Worm (Caenorhabditis elegans) whole organism, young adult: Measurements from ENCODE around the gene ins-8.

Experiments
- B0035.1 ChIP-seq: sonication (generic microtip); optimal IDR thresholded peaks from 2 replicates; lab custom pipeline; 2016; ENCODE audit warnings: missing genetic modification characterization, mild to moderate bottlenecking, missing compliant biosample characterization, missing genotype, missing genetic modification reagents
- B0336.3 ChIP-seq: fragments of 200-800 bp; sonication (Bioruptor generic); IDR thresholded peaks from 2 replicates; pipeline ENCODE4 v1.3.6; 2022; ENCODE audit warnings: missing genetic modification characterization, missing compliant biosample characterization
- C06A6.2 ChIP-seq: fragments of 200-800 bp; sonication (Bioruptor generic); conservative IDR thresholded peaks from 2 replicates; pipeline ENCODE4 v1.3.6; 2022; ENCODE audit warnings: missing genetic modification characterization, missing compliant biosample characterization
- C17E4.6 ChIP-seq: fragments of 200-800 bp; sonication (Bioruptor generic); IDR thresholded peaks from 2 replicates; pipeline ENCODE4 v1.3.6; 2022; ENCODE audit warnings: missing genetic modification reagents, missing genetic modification characterization, missing compliant biosample characterization
- D2030.7 ChIP-seq: fragments of 200-800 bp; sonication (Bioruptor generic); IDR thresholded peaks from 2 replicates; pipeline ENCODE4 v1.3.6; 2022; ENCODE audit warnings: missing genetic modification reagents, missing genetic modification characterization, missing compliant biosample characterization
- F49E8.2 ChIP-seq: sonication (generic microtip); optimal IDR thresholded peaks from 3 replicates; lab custom pipeline; 2017; ENCODE audit warnings: missing genetic modification characterization, mild to moderate bottlenecking, missing compliant biosample characterization, antibody characterized with exemption, moderate library complexity; ENCODE audit not compliant: insufficient read depth
- F52B5.7 ChIP-seq: sonication (generic microtip); optimal IDR thresholded peaks from 2 replicates; lab custom pipeline; 2016; ENCODE audit warnings: mild to moderate bottlenecking, missing genetic modification characterization, missing compliant biosample characterization
- F55B11.4 ChIP-seq: sonication (generic microtip); optimal IDR thresholded peaks from 2 replicates; lab custom pipeline; 2016; ENCODE audit warnings: missing compliant biosample characterization, missing genetic modification characterization, borderline replicate concordance; ENCODE audit not compliant: insufficient read depth
- K11D2.4 ChIP-seq: fragments of 200-800 bp; sonication (Bioruptor generic); IDR thresholded peaks from 2 replicates; pipeline ENCODE4 v1.3.6; 2022; ENCODE audit warnings: missing genetic modification reagents, missing genetic modification characterization, missing compliant biosample characterization
- K12H6.12 ChIP-seq: fragments of 200-800 bp; sonication (Bioruptor generic); optimal IDR thresholded peaks from 2 replicates; lab custom pipeline; 2018; ENCODE audit warnings: mild to moderate bottlenecking, missing genetic modification characterization, missing compliant biosample characterization
- T07F8.4 ChIP-seq: sonication (generic microtip); optimal IDR thresholded peaks from 2 replicates; lab custom pipeline; 2016; ENCODE audit warnings: mild to moderate bottlenecking, missing genetic modification characterization, moderate library complexity, missing compliant biosample characterization
- T26A5.8 ChIP-seq: sonication (generic microtip); optimal IDR thresholded peaks from 2 replicates; lab custom pipeline; 2016; ENCODE audit warnings: missing genetic modification characterization, missing compliant biosample characterization
- Y67H2A.10 ChIP-seq: fragments of 200-800 bp; sonication (Bioruptor generic); conservative IDR thresholded peaks from 2 replicates; pipeline ENCODE4 v1.3.6; 2022; ENCODE audit warnings: missing genetic modification reagents, missing genetic modification characterization, missing compliant biosample characterization
- ZK185.1 ChIP-seq: sonication (generic microtip); optimal IDR thresholded peaks from 2 replicates; lab custom pipeline; 2016; ENCODE audit warnings: mild to moderate bottlenecking, missing genetic modification characterization, missing compliant biosample characterization; ENCODE audit not compliant: poor library complexity, severe bottlenecking
- bed-2 ChIP-seq: fragments of 200-800 bp; sonication (Bioruptor generic); IDR thresholded peaks from 2 replicates; pipeline ENCODE4 v1.3.6; 2022; ENCODE audit warnings: missing genetic modification reagents, missing genetic modification characterization, missing compliant biosample characterization
- ccch-3 ChIP-seq: fragments of 200-800 bp; sonication (Bioruptor generic); optimal IDR thresholded peaks from 2 replicates; lab custom pipeline; 2018; ENCODE audit warnings: mild to moderate bottlenecking, missing genetic modification characterization, missing compliant biosample characterization
- cebp-1 ChIP-seq, 2 experiments: fragments of 200-800 bp in 1 of 2; sonication (Bioruptor generic) in 1 of 2; sonication (generic microtip) in 1 of 2; IDR thresholded peaks in 1 of 2; optimal IDR thresholded peaks in 1 of 2; 2 replicates each; pipeline versions ENCODE4 v1.3.6 to Lab custom; 2017 to 2022; ENCODE audit warnings: missing compliant biosample characterization in 2 of 2, missing genetic modification characterization in 2 of 2, mild to moderate bottlenecking in 1 of 2, missing genetic modification reagents in 1 of 2, moderate library complexity in 1 of 2
- ceh-91 ChIP-seq: fragments of 200-800 bp; sonication (Bioruptor generic); IDR thresholded peaks from 2 replicates; pipeline ENCODE4 v1.3.6; 2022; ENCODE audit warnings: missing genetic modification reagents, missing genetic modification characterization, missing compliant biosample characterization
- chd-7 ChIP-seq: sonication (generic microtip); optimal IDR thresholded peaks from 2 replicates; lab custom pipeline; 2016; ENCODE audit warnings: mild to moderate bottlenecking, missing genetic modification characterization, moderate library complexity, missing compliant biosample characterization
- dpl-1 ChIP-seq: fragments of 150-350 bp; optimal IDR thresholded peaks from 2 replicates; lab custom pipeline; 2014; ENCODE audit warnings: missing biosample characterization, missing genetic modification reagents, missing genetic modification characterization
- efl-1 ChIP-seq: fragments of 150-350 bp; optimal IDR thresholded peaks from 2 replicates; lab custom pipeline; 2014; ENCODE audit warnings: missing biosample characterization, missing genetic modification reagents, missing genetic modification characterization
- egrh-3 ChIP-seq: fragments of 200-800 bp; sonication (Bioruptor generic); IDR thresholded peaks from 2 replicates; pipeline ENCODE4 v1.3.6; 2022; ENCODE audit warnings: missing genetic modification reagents, missing genetic modification characterization, missing compliant biosample characterization
- fkh-3 ChIP-seq: sonication (generic microtip); optimal IDR thresholded peaks from 2 replicates; lab custom pipeline; 2016; ENCODE audit warnings: mild to moderate bottlenecking, missing genetic modification characterization, missing compliant biosample characterization
- him-1 ChIP-seq: sonication (generic microtip); optimal IDR thresholded peaks from 2 replicates; lab custom pipeline; 2016; ENCODE audit warnings: missing genotype, missing genetic modification reagents, missing genetic modification characterization, missing compliant biosample characterization
- hrde-1 ChIP-seq: sonication (generic microtip); optimal IDR thresholded peaks from 2 replicates; lab custom pipeline; 2016; ENCODE audit warnings: missing genetic modification characterization, mild to moderate bottlenecking, missing compliant biosample characterization, moderate library complexity, missing genotype, missing genetic modification reagents, borderline replicate concordance
- lin-35 ChIP-seq, 3 experiments: fragments of 150-350 bp in 2 of 3; sonication (generic microtip) in 1 of 3; optimal IDR thresholded peaks; 2 replicates each; lab custom pipeline; 2014 to 2018; ENCODE audit warnings: missing biosample characterization in 3 of 3, missing genetic modification characterization in 3 of 3, missing genetic modification reagents in 3 of 3
- lsl-1 ChIP-seq: fragments of 200-800 bp; sonication (Bioruptor generic); optimal IDR thresholded peaks from 2 replicates; lab custom pipeline; 2018; ENCODE audit warnings: mild to moderate bottlenecking, missing genetic modification characterization, moderate library complexity, missing compliant biosample characterization
- madf-3 ChIP-seq: fragments of 200-800 bp; sonication (Bioruptor generic); IDR thresholded peaks from 2 replicates; pipeline ENCODE4 v1.3.6; 2022; ENCODE audit warnings: missing genetic modification reagents, missing genetic modification characterization, missing compliant biosample characterization
- madf-6 ChIP-seq: fragments of 200-800 bp; sonication (Bioruptor generic); IDR thresholded peaks from 2 replicates; pipeline ENCODE4 v1.3.6; 2022; ENCODE audit warnings: missing genetic modification reagents, missing genetic modification characterization, missing compliant biosample characterization
- mes-4 ChIP-seq: sonication (generic microtip); optimal IDR thresholded peaks from 2 replicates; lab custom pipeline; 2016; ENCODE audit warnings: missing genotype, missing genetic modification characterization, missing compliant biosample characterization
- nfya-1 ChIP-seq: sonication (generic microtip); optimal IDR thresholded peaks from 2 replicates; lab custom pipeline; 2017; ENCODE audit warnings: antibody characterized with exemption, missing compliant biosample characterization, missing genetic modification characterization, borderline replicate concordance; ENCODE audit not compliant: insufficient read depth
- nfyb-1 ChIP-seq: fragments of 200-800 bp; sonication (Bioruptor generic); IDR thresholded peaks from 2 replicates; pipeline ENCODE4 v1.3.6; 2022; ENCODE audit warnings: missing genetic modification reagents, missing genetic modification characterization, missing compliant biosample characterization
- nhr-179 ChIP-seq: sonication (generic microtip); optimal IDR thresholded peaks from 2 replicates; lab custom pipeline; 2016; ENCODE audit warnings: mild to moderate bottlenecking, missing genetic modification characterization, missing compliant biosample characterization
- nhr-27 ChIP-seq: fragments of 200-800 bp; sonication (Bioruptor generic); optimal IDR thresholded peaks from 2 replicates; lab custom pipeline; 2018; ENCODE audit warnings: mild to moderate bottlenecking, missing genetic modification characterization, moderate library complexity, missing compliant biosample characterization
- nhr-80 ChIP-seq: sonication (generic microtip); optimal IDR thresholded peaks from 2 replicates; lab custom pipeline; 2016; ENCODE audit warnings: missing genetic modification characterization, missing compliant biosample characterization
- pbrm-1 ChIP-seq: fragments of 200-800 bp; sonication (Bioruptor generic); IDR thresholded peaks from 2 replicates; pipeline ENCODE4 v1.3.6; 2022; ENCODE audit warnings: missing genetic modification reagents, missing genetic modification characterization, missing compliant biosample characterization
- rcor-1 ChIP-seq: fragments of 200-800 bp; sonication (Bioruptor generic); IDR thresholded peaks from 2 replicates; pipeline ENCODE4 v1.3.6; 2022; ENCODE audit warnings: missing genetic modification reagents, missing genetic modification characterization, missing compliant biosample characterization
- repo-1 ChIP-seq: sonication (generic microtip); optimal IDR thresholded peaks from 2 replicates; lab custom pipeline; 2017; ENCODE audit warnings: mild to moderate bottlenecking, missing genetic modification characterization, missing compliant biosample characterization
- rpc-1 ChIP-seq, 2 experiments: fragments of 150-350 bp in 1 of 2; sonication (generic microtip) in 1 of 2; optimal IDR thresholded peaks; 2 replicates each; lab custom pipeline; 2014 to 2018; ENCODE audit warnings: missing biosample characterization in 1 of 2, missing genetic modification characterization in 1 of 2, missing genetic modification reagents in 1 of 2, missing genotype in 1 of 2
- sdz-38 ChIP-seq: sonication (generic microtip); optimal IDR thresholded peaks from 2 replicates; lab custom pipeline; 2016; ENCODE audit warnings: missing genotype, missing genetic modification characterization, missing compliant biosample characterization
- snpc-1.1 ChIP-seq: sonication (generic microtip); optimal IDR thresholded peaks from 2 replicates; lab custom pipeline; 2017; ENCODE audit warnings: missing genetic modification characterization, mild to moderate bottlenecking, missing compliant biosample characterization, antibody characterized with exemption, moderate library complexity, missing genotype, missing genetic modification reagents; ENCODE audit not compliant: insufficient read depth
- snpc-4 ChIP-seq, 5 experiments: fragments of 150-350 bp in 1 of 5; sonication (generic microtip) in 4 of 5; optimal IDR thresholded peaks; 2 replicates each; lab custom pipeline; 2014 to 2018; ENCODE audit warnings: missing genetic modification characterization in 5 of 5, missing biosample characterization in 3 of 5, antibody characterized with exemption in 2 of 5, mild to moderate bottlenecking in 2 of 5, missing compliant biosample characterization in 2 of 5, missing genotype in 2 of 5, moderate library complexity in 2 of 5, missing genetic modification reagents in 1 of 5
- sptf-2 ChIP-seq: fragments of 200-800 bp; sonication (Bioruptor generic); optimal IDR thresholded peaks from 2 replicates; lab custom pipeline; 2018; ENCODE audit warnings: mild to moderate bottlenecking, missing genetic modification characterization, missing compliant biosample characterization
- tbp1 ChIP-seq: fragments of 200-800 bp; sonication (Bioruptor generic); optimal IDR thresholded peaks from 2 replicates; lab custom pipeline; 2018; ENCODE audit warnings: mild to moderate bottlenecking, missing genetic modification characterization, missing compliant biosample characterization
- ztf-18 ChIP-seq: sonication (generic microtip); optimal IDR thresholded peaks from 2 replicates; lab custom pipeline; 2016; ENCODE audit warnings: missing genotype, mild to moderate bottlenecking, missing genetic modification characterization, missing compliant biosample characterization
- ztf-22 ChIP-seq: fragments of 200-800 bp; sonication (Bioruptor generic); optimal IDR thresholded peaks from 2 replicates; lab custom pipeline; 2018; ENCODE audit warnings: mild to moderate bottlenecking, missing genetic modification characterization, moderate library complexity, missing compliant biosample characterization
- ztf-3 ChIP-seq: fragments of 200-800 bp; sonication (Bioruptor generic); optimal IDR thresholded peaks from 2 replicates; lab custom pipeline; 2018; ENCODE audit warnings: mild to moderate bottlenecking, missing genetic modification characterization, missing compliant biosample characterization

Gene ins-8

ce11 chrIV:9669969-9670368 is 10.8 kb downstream of the ins-8 start (continued):
- TF ChIP-seq hrde-1 (tag; lab: Kevin White, UChicago) = no peak
- no peak for TF ChIP-seq sdz-38
- no peak for TF ChIP-seq ccch-3 (GFP tag; lab: Kevin White, UChicago)
- TF ChIP-seq C17E4.6 (GFP tag; lab: Robert Waterston, UW) = no peak
- no peak for TF ChIP-seq bed-2 (GFP tag; lab: Robert Waterston, UW)
- peak; percentile 55 for TF ChIP-seq chd-7 (tag; lab: Kevin White, UChicago)
- no peak for TF ChIP-seq lin-35 (GFP tag; optimal IDR thresholded peaks at IDR 0.05; lab: Kevin White, UChicago)
- no peak for TF ChIP-seq pbrm-1 (GFP tag; lab: Robert Waterston, UW)
- TF ChIP-seq B0336.3 (GFP tag; lab: Robert Waterston, UW) = 0 out of 2 replicates have a peak, but pooled peaks have one; percentile 32
- TF ChIP-seq F55B11.4 (tag; lab: Kevin White, UChicago) = no peak
- TF ChIP-seq sptf-2 (GFP tag; lab: Kevin White, UChicago) = no peak
- no peak for TF ChIP-seq ztf-18 (tag; lab: Kevin White, UChicago)
- no peak for TF ChIP-seq madf-6 (GFP tag; lab: Robert Waterston, UW)
- no peak for TF ChIP-seq him-1 (tag; lab: Kevin White, UChicago)
- TF ChIP-seq rcor-1 = no peak
- TF ChIP-seq dpl-1 (GFP tag; lab: Kevin White, UChicago) = no peak
- TF ChIP-seq D2030.7 = no peak
- no peak for TF ChIP-seq lsl-1 (GFP tag; lab: Kevin White, UChicago)
- no peak for TF ChIP-seq rpc-1 (optimal IDR thresholded peaks at IDR 0.05; lab: Kevin White, UChicago)
- TF ChIP-seq rpc-1 (tag; optimal IDR thresholded peaks at IDR 0.05; lab: Kevin White, UChicago) = no peak
- no peak for TF ChIP-seq nfya-1
- TF ChIP-seq nhr-179 (tag; lab: Kevin White, UChicago) = no peak
- no peak for TF ChIP-seq nfyb-1 (GFP tag; lab: Robert Waterston, UW)
- TF ChIP-seq snpc-4 (GFP tag; optimal IDR thresholded peaks at IDR 0.05; lab: Kevin White, UChicago) = no peak
- no peak for TF ChIP-seq snpc-4 (tag; optimal IDR thresholded peaks at IDR 0.05; lab: Kevin White, UChicago)
- TF ChIP-seq Y67H2A.10 (GFP tag; lab: Robert Waterston, UW) = no peak
- no peak for TF ChIP-seq fkh-3 (tag; lab: Kevin White, UChicago)
- no peak for TF ChIP-seq F49E8.2
- TF ChIP-seq snpc-1.1 (tag; lab: Kevin White, UChicago) = no peak
- TF ChIP-seq C06A6.2 (GFP tag; lab: Robert Waterston, UW) = no peak
- no peak for TF ChIP-seq ZK185.1 (tag; lab: Kevin White, UChicago)
- TF ChIP-seq F52B5.7 (tag; lab: Kevin White, UChicago) = no peak
- no peak for TF ChIP-seq madf-3
- TF ChIP-seq tbp1 (GFP tag; lab: Kevin White, UChicago) = no peak
- no peak for TF ChIP-seq K12H6.12 (tag; lab: Kevin White, UChicago)
- TF ChIP-seq nhr-80 (tag; lab: Kevin White, UChicago) = no peak
- TF ChIP-seq ztf-3 (GFP tag; lab: Kevin White, UChicago) = no peak
- TF ChIP-seq nhr-27 (tag; lab: Kevin White, UChicago) = no peak
- 0 out of 2 replicates have a peak, but pooled peaks have one; percentile 39 for TF ChIP-seq K11D2.4
- no peak for TF ChIP-seq T26A5.8 (tag; lab: Kevin White, UChicago)
- TF ChIP-seq T07F8.4 = no peak
- no peak for TF ChIP-seq cebp-1 (GFP tag; IDR thresholded peaks at IDR 0.05; lab: Robert Waterston, UW)
- peak; percentile 36 for TF ChIP-seq cebp-1 (tag; optimal IDR thresholded peaks at IDR 0.05; lab: Kevin White, UChicago)
- TF ChIP-seq efl-1 (GFP tag; lab: Kevin White, UChicago) = no peak
- no peak for TF ChIP-seq repo-1 (tag; lab: Kevin White, UChicago)
- TF ChIP-seq egrh-3 (GFP tag; lab: Robert Waterston, UW) = no peak
- TF ChIP-seq mes-4 (tag; lab: Kevin White, UChicago) = no peak
- no peak for TF ChIP-seq ceh-91 (GFP tag; lab: Robert Waterston, UW)
- no peak for TF ChIP-seq ztf-22
- TF ChIP-seq B0035.1 (tag; lab: Kevin White, UChicago) = no peak
